Worm (Caenorhabditis elegans): ENCODE measurements around the gene F25B3.2.
A peak's percentile ranks its signal among the peaks of the same experiment; 100 is the strongest.

Gene F25B3.2

ce11 chrV:9546860-9547269 is 30.2 kb upstream of the F25B3.2 start, which contains the start of gene his-37 (continued):
- TF ChIP-seq sptf-2 (GFP tag; optimal IDR thresholded peaks at IDR 0.05) (no peak), nfya-2 (GFP tag; IDR thresholded peaks at IDR 0.05) (no peak), F57A8.1 (GFP tag; optimal IDR thresholded peaks at IDR 0.05) (no peak), bed-1 (GFP tag; IDR thresholded peaks at IDR 0.05) (no peak), egl-18 (GFP tag; IDR thresholded peaks at IDR 0.05) (peak; percentile 96), F49E8.2 (tag; optimal IDR thresholded peaks at IDR 0.05; ENCODE audit: insufficient read depth) (no peak), B0261.1 (tag; optimal IDR thresholded peaks at IDR 0.05) (peak; percentile 29), lin-54 (GFP tag; optimal IDR thresholded peaks at IDR 0.05) (peak; percentile 94), sdz-38 (tag; optimal IDR thresholded peaks at IDR 0.05) (no peak), nhr-179 (tag; optimal IDR thresholded peaks at IDR 0.05) (no peak), ztf-28 (GFP tag; IDR thresholded peaks at IDR 0.05) (0 out of 2 replicates have a peak, but pooled peaks have one; percentile 45), C17E4.6 (GFP tag; IDR thresholded peaks at IDR 0.05) (peak; percentile 40; the same call in 1 of the 2 replicates), gei-17 (GFP tag; optimal IDR thresholded peaks at IDR 0.05) (peak; percentile 85), lin-35 (GFP tag; optimal IDR thresholded peaks at IDR 0.05) (peak in 2 of 3 experiments; percentile 71 to 95), F22D6.2 (tag; optimal IDR thresholded peaks at IDR 0.05) (peak; percentile 92), tbx-9 (tag; optimal IDR thresholded peaks at IDR 0.05; ENCODE audit: borderline replicate concordance) (no peak), nhr-120 (GFP tag; IDR thresholded peaks at IDR 0.05) (0 out of 2 replicates have a peak, but pooled peaks have one; percentile 57), F37B4.10 (GFP tag; IDR thresholded peaks at IDR 0.05) (peak; percentile 95), ceh-91 (GFP tag; IDR thresholded peaks at IDR 0.05) (no peak), die-1 (tag; optimal IDR thresholded peaks at IDR 0.05) (peak; percentile 65), ceh-58 (GFP tag; IDR thresholded peaks at IDR 0.05) (no peak), F52B5.7 (tag; optimal IDR thresholded peaks at IDR 0.05) (no peak), K12H6.12 (tag; optimal IDR thresholded peaks at IDR 0.05) (peak; percentile 100), him-1 (tag; optimal IDR thresholded peaks at IDR 0.05) (no peak), Y53F4B.3 (GFP tag; IDR thresholded peaks at IDR 0.05) (no peak), unc-62 (GFP tag; optimal IDR thresholded peaks at IDR 0.05) (peak; percentile 88), ztf-25 (GFP tag; IDR thresholded peaks at IDR 0.05) (0 out of 2 replicates have a peak, but pooled peaks have one; percentile 43), attf-3 (GFP tag; conservative IDR thresholded peaks at IDR 0.05) (peak; percentile 72), zim-3 (tag; optimal IDR thresholded peaks at IDR 0.05) (no peak), ama-1 (optimal IDR thresholded peaks at IDR 0.05) (peak; percentile 70), ama-1 (GFP tag; optimal IDR thresholded peaks at IDR 0.05) (no peak), rec-8 (tag; optimal IDR thresholded peaks at IDR 0.05) (no peak), repo-1 (tag; optimal IDR thresholded peaks at IDR 0.05) (peak; percentile 94), unc-130 (GFP tag; optimal IDR thresholded peaks at IDR 0.05) (no peak), F23B12.7 (tag; optimal IDR thresholded peaks at IDR 0.05; ENCODE audit: insufficient read depth) (peak; percentile 94), hmg-1.2 (GFP tag; IDR thresholded peaks at IDR 0.05) (peak; percentile 69), attf-6 (GFP tag; IDR thresholded peaks at IDR 0.05) (no peak), snpc-1.1 (tag; optimal IDR thresholded peaks at IDR 0.05; ENCODE audit: insufficient read depth) (no peak), egrh-3 (GFP tag; IDR thresholded peaks at IDR 0.05) (peak; percentile 40), ceh-100 (GFP tag; IDR thresholded peaks at IDR 0.05) (peak; percentile 76), mcd-1 (GFP tag; IDR thresholded peaks at IDR 0.05) (peak; percentile 93), lsy-27 (tag; optimal IDR thresholded peaks at IDR 0.05; ENCODE audit: borderline replicate concordance, insufficient read depth) (no peak), Y95B8A.8 (GFP tag; IDR thresholded peaks at IDR 0.05) (0 out of 2 replicates have a peak, but pooled peaks have one; percentile 48), mes-4 (tag; optimal IDR thresholded peaks at IDR 0.05) (no peak), dox-1 (GFP tag; IDR thresholded peaks at IDR 0.05) (peak; percentile 98), ceh-40 (GFP tag; IDR thresholded peaks at IDR 0.05) (no peak), xnd-1 (tag; optimal IDR thresholded peaks at IDR 0.05) (no peak), nfyb-1 (GFP tag; IDR thresholded peaks at IDR 0.05) (peak; percentile 97), hlh-12 (tag; optimal IDR thresholded peaks at IDR 0.05) (no peak)
